Worm (Caenorhabditis elegans) whole organism, L1 larva: ENCODE measurements around the gene Y7A5A.5.

Experiments
- C16A3.4 ChIP-seq: fragments of 150-350 bp; optimal IDR thresholded peaks from 2 replicates; lab custom pipeline; 2014; ENCODE audit warnings: missing biosample characterization, missing genetic modification characterization
- aha-1 ChIP-seq: fragments of 150-350 bp; optimal IDR thresholded peaks from 2 replicates; lab custom pipeline; 2014; ENCODE audit warnings: missing biosample characterization, missing genetic modification characterization
- alr-1 ChIP-seq: fragments of 200-800 bp; sonication (Bioruptor generic); optimal IDR thresholded peaks from 2 replicates; lab custom pipeline; 2018; ENCODE audit warnings: borderline replicate concordance, mild to moderate bottlenecking, missing genetic modification characterization, missing compliant biosample characterization
- blmp-1 ChIP-seq: fragments of 150-350 bp; optimal IDR thresholded peaks from 2 replicates; lab custom pipeline; 2014; ENCODE audit warnings: missing biosample characterization, missing genetic modification characterization
- ceh-82 ChIP-seq, 3 experiments: fragments of 150-350 bp in 1 of 3; sonication (generic microtip) in 2 of 3; optimal IDR thresholded peaks; 2 replicates each; lab custom pipeline; 2014 to 2017; ENCODE audit warnings: missing biosample characterization in 3 of 3, missing genetic modification characterization in 3 of 3
- ceh-88 ChIP-seq: fragments of 200-800 bp; sonication (Bioruptor generic); IDR thresholded peaks from 2 replicates; pipeline ENCODE4 v1.3.6; 2022; ENCODE audit warnings: missing genetic modification characterization, missing compliant biosample characterization
- ces-1 ChIP-seq: fragments of 150-350 bp; optimal IDR thresholded peaks from 2 replicates; lab custom pipeline; 2014; ENCODE audit warnings: missing biosample characterization, missing genetic modification reagents, missing genetic modification characterization
- dsc-1 ChIP-seq: sonication (generic microtip); optimal IDR thresholded peaks from 2 replicates; lab custom pipeline; 2016; ENCODE audit warnings: mild to moderate bottlenecking, missing genetic modification characterization, missing compliant biosample characterization
- efl-1 ChIP-seq, 4 experiments: fragments of 150-350 bp; optimal IDR thresholded peaks in 3 of 4; peaks in 1 of 4; 1 replicate in 1 of 4; 2 replicates in 3 of 4; lab custom pipeline; 2014; ENCODE audit warnings: missing biosample characterization in 2 of 4, missing genetic modification characterization in 2 of 4, missing genetic modification reagents in 2 of 4
- efl-3 ChIP-seq: fragments of 200-800 bp; sonication (Bioruptor generic); optimal IDR thresholded peaks from 2 replicates; lab custom pipeline; 2018; ENCODE audit warnings: mild to moderate bottlenecking, missing genetic modification characterization, missing compliant biosample characterization
- elt-3 ChIP-seq, 6 experiments: fragments of 150-350 bp in 1 of 6; sonication (generic microtip); optimal IDR thresholded peaks; 2 replicates each; lab custom pipeline; 2017 to 2018; ENCODE audit warnings: missing biosample characterization in 6 of 6, missing genetic modification characterization in 6 of 6, inconsistent platforms in 1 of 6
- ets-5 ChIP-seq: fragments of 200-800 bp; sonication (Bioruptor generic); IDR thresholded peaks from 2 replicates; pipeline ENCODE4 v1.3.6; 2022; ENCODE audit warnings: missing genetic modification characterization, missing compliant biosample characterization
- fkh-10 ChIP-seq: sonication (generic microtip); optimal IDR thresholded peaks from 2 replicates; lab custom pipeline; 2017; ENCODE audit warnings: missing biosample characterization, missing genetic modification reagents, missing genetic modification characterization
- fkh-4 ChIP-seq: sonication (generic microtip); optimal IDR thresholded peaks from 2 replicates; lab custom pipeline; 2016; ENCODE audit warnings: missing compliant biosample characterization, missing genetic modification characterization, borderline replicate concordance
- fkh-8 ChIP-seq: sonication (generic microtip); optimal IDR thresholded peaks from 2 replicates; lab custom pipeline; 2016; ENCODE audit warnings: mild to moderate bottlenecking, missing genetic modification characterization, missing compliant biosample characterization
- fos-1 ChIP-seq: fragments of 150-350 bp; optimal IDR thresholded peaks from 2 replicates; lab custom pipeline; 2014; ENCODE audit warnings: missing biosample characterization, missing genetic modification characterization
- grh-1 ChIP-seq: fragments of 200-800 bp; sonication (Bioruptor generic); IDR thresholded peaks from 2 replicates; pipeline ENCODE4 v1.3.6; 2022; ENCODE audit warnings: missing genetic modification reagents, missing genetic modification characterization, missing compliant biosample characterization
- hlh-4 ChIP-seq: sonication (generic microtip); optimal IDR thresholded peaks from 2 replicates; lab custom pipeline; 2016; ENCODE audit warnings: mild to moderate bottlenecking, missing genetic modification characterization, missing compliant biosample characterization
- isw-1 ChIP-seq: fragments of 200-800 bp; sonication (Bioruptor generic); IDR thresholded peaks from 2 replicates; pipeline ENCODE4 v1.3.6; 2022; ENCODE audit warnings: missing genetic modification characterization, missing compliant biosample characterization
- jun-1 ChIP-seq: fragments of 150-350 bp; optimal IDR thresholded peaks from 2 replicates; lab custom pipeline; 2014; ENCODE audit warnings: missing biosample characterization, missing genetic modification reagents, missing genetic modification characterization
- lin-13 ChIP-seq: fragments of 150-350 bp; optimal IDR thresholded peaks from 2 replicates; lab custom pipeline; 2014; ENCODE audit warnings: missing biosample characterization, missing genetic modification reagents, missing genetic modification characterization
- lin-14 ChIP-seq: fragments of 200-800 bp; sonication (Bioruptor generic); optimal IDR thresholded peaks from 2 replicates; lab custom pipeline; 2018; ENCODE audit warnings: mild to moderate bottlenecking, missing genetic modification characterization, moderate library complexity, missing compliant biosample characterization
- lin-39 ChIP-seq: fragments of 150-350 bp; optimal IDR thresholded peaks from 2 replicates; lab custom pipeline; 2014; ENCODE audit warnings: missing biosample characterization, missing genetic modification reagents, missing genetic modification characterization
- mdl-1 ChIP-seq, 2 experiments: fragments of 150-350 bp; optimal IDR thresholded peaks; 2 replicates each; lab custom pipeline; 2014 to 2017; ENCODE audit warnings: missing biosample characterization in 2 of 2, missing genetic modification characterization in 2 of 2, inconsistent platforms in 1 of 2
- mef-2 ChIP-seq: fragments of 150-350 bp; optimal IDR thresholded peaks from 2 replicates; lab custom pipeline; 2014; ENCODE audit warnings: missing biosample characterization, missing genetic modification characterization
- mep-1 ChIP-seq: fragments of 150-350 bp; optimal IDR thresholded peaks from 2 replicates; lab custom pipeline; 2014; ENCODE audit warnings: missing biosample characterization, missing genetic modification characterization
- nhr-19 ChIP-seq: fragments of 200-800 bp; sonication (Bioruptor generic); conservative IDR thresholded peaks from 2 replicates; pipeline ENCODE4 v1.3.6; 2022; ENCODE audit warnings: missing genetic modification characterization, missing compliant biosample characterization
- nhr-28 ChIP-seq: fragments of 150-350 bp; optimal IDR thresholded peaks from 2 replicates; lab custom pipeline; 2014; ENCODE audit warnings: missing biosample characterization, missing genetic modification characterization
- nhr-47 ChIP-seq: sonication (generic microtip); optimal IDR thresholded peaks from 2 replicates; lab custom pipeline; 2016; ENCODE audit warnings: mild to moderate bottlenecking, missing genetic modification characterization, moderate library complexity, missing compliant biosample characterization
- nhr-71 ChIP-seq: sonication (generic microtip); optimal IDR thresholded peaks from 2 replicates; lab custom pipeline; 2016; ENCODE audit warnings: mild to moderate bottlenecking, missing genetic modification characterization, moderate library complexity, missing compliant biosample characterization
- nhr-76 ChIP-seq: sonication (generic microtip); optimal IDR thresholded peaks from 2 replicates; lab custom pipeline; 2017; ENCODE audit warnings: missing biosample characterization, missing genetic modification characterization
- nhr-85 ChIP-seq: sonication (generic microtip); peaks from one replicate; lab custom pipeline; 2016; ENCODE audit warnings: missing genetic modification characterization, inconsistent platforms, missing compliant biosample characterization
- pqm-1 ChIP-seq: sonication (generic microtip); optimal IDR thresholded peaks from 3 replicates; lab custom pipeline; 2017; ENCODE audit warnings: missing biosample characterization, missing genetic modification characterization
- rnt-1 ChIP-seq: sonication (generic microtip); optimal IDR thresholded peaks from 2 replicates; lab custom pipeline; 2016; ENCODE audit warnings: mild to moderate bottlenecking, missing genetic modification characterization, moderate library complexity, missing compliant biosample characterization
- skn-1 ChIP-seq: fragments of 150-350 bp; optimal IDR thresholded peaks from 2 replicates; lab custom pipeline; 2014; ENCODE audit warnings: missing biosample characterization, missing genetic modification characterization
- snu-23 ChIP-seq: sonication (generic microtip); optimal IDR thresholded peaks from 2 replicates; lab custom pipeline; 2016; ENCODE audit warnings: missing genetic modification characterization, missing compliant biosample characterization
- sup-37 ChIP-seq: fragments of 200-800 bp; sonication (Bioruptor generic); optimal IDR thresholded peaks from 2 replicates; lab custom pipeline; 2018; ENCODE audit warnings: mild to moderate bottlenecking, missing genetic modification characterization, missing compliant biosample characterization
- swsn-7 ChIP-seq: sonication (generic microtip); optimal IDR thresholded peaks from 2 replicates; lab custom pipeline; 2016; ENCODE audit warnings: missing genetic modification characterization, missing compliant biosample characterization
- tlp-1 ChIP-seq: fragments of 150-350 bp; optimal IDR thresholded peaks from 2 replicates; lab custom pipeline; 2014; ENCODE audit warnings: missing biosample characterization, missing genetic modification characterization
- unc-130 ChIP-seq: fragments of 150-350 bp; optimal IDR thresholded peaks from 2 replicates; lab custom pipeline; 2017; ENCODE audit warnings: missing biosample characterization, missing genetic modification characterization, inconsistent platforms
- unc-62 ChIP-seq: fragments of 150-350 bp; optimal IDR thresholded peaks from 2 replicates; lab custom pipeline; 2014; ENCODE audit warnings: missing biosample characterization, missing genetic modification reagents, missing genetic modification characterization
- unc-86 ChIP-seq: sonication (generic microtip); optimal IDR thresholded peaks from 2 replicates; lab custom pipeline; 2016; ENCODE audit warnings: missing genetic modification characterization, missing compliant biosample characterization
- vab-15 ChIP-seq: sonication (generic microtip); optimal IDR thresholded peaks from 2 replicates; lab custom pipeline; 2017; ENCODE audit warnings: missing genotype, mild to moderate bottlenecking, missing genetic modification characterization, missing compliant biosample characterization
- xbp-1 ChIP-seq: sonication (generic microtip); optimal IDR thresholded peaks from 2 replicates; lab custom pipeline; 2016; ENCODE audit warnings: missing genetic modification characterization, missing compliant biosample characterization
- zip-4 ChIP-seq: fragments of 200-800 bp; sonication (Bioruptor generic); optimal IDR thresholded peaks from 2 replicates; lab custom pipeline; 2018; ENCODE audit warnings: mild to moderate bottlenecking, missing genetic modification characterization, moderate library complexity, missing compliant biosample characterization
- ztf-11 ChIP-seq, 2 experiments: sonication (generic microtip); optimal IDR thresholded peaks; 2 replicates each; lab custom pipeline; 2016 to 2017; ENCODE audit warnings: missing genetic modification characterization in 2 of 2, missing biosample characterization in 1 of 2, missing compliant biosample characterization in 1 of 2

The Y7A5A.5 gene

DNA sequence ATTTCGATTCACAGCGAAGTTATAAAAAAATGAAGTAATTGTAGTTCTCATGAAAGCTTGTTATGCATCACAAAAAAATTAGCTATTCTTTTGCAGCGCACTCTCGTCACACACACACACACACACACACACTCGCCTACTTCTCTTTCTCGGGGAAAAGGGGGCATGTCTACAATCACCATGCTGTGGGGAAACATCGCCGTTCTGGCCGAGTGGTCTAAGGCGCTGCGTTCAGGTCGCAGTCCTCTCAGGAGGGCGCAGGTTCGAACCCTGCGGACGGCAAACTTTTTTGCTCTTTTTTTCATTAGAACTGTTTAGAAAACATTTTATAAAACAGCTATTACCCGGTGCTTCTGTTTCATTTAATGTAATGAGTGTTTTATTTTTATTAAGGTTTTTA, 44.8 kb downstream of the Y7A5A.5 start (continued):
- TF ChIP-seq hlh-4 (tag; lab: Kevin White, UChicago) (no peak), mdl-1 (tag; optimal IDR thresholded peaks at IDR 0.05; lab: Kevin White, UChicago) (peak in 1 of 2 experiments; percentile 51), fos-1 (tag; lab: Kevin White, UChicago) (no peak), pqm-1 (tag; lab: Kevin White, UChicago) (no peak), nhr-28 (tag; lab: Kevin White, UChicago) (no peak), xbp-1 (tag; lab: Kevin White, UChicago) (peak; percentile 49), lin-14 (peak; percentile 77), lin-13 (GFP tag; lab: Kevin White, UChicago) (peak; percentile 22), unc-86 (tag; lab: Kevin White, UChicago) (peak; percentile 66), nhr-71 (tag; lab: Kevin White, UChicago) (peak; percentile 68), dsc-1 (peak; percentile 32), efl-3 (GFP tag; lab: Kevin White, UChicago) (no peak), vab-15 (tag; lab: Kevin White, UChicago) (no peak), jun-1 (tag; lab: Kevin White, UChicago) (peak; percentile 36), fkh-8 (peak; percentile 70), fkh-4 (no peak), ets-5 (GFP tag; lab: Robert Waterston, UW) (no peak), lin-39 (tag; lab: Kevin White, UChicago) (no peak), tlp-1 (tag; lab: Kevin White, UChicago) (no peak), skn-1 (tag; lab: Kevin White, UChicago) (peak; percentile 32), rnt-1 (tag; lab: Kevin White, UChicago) (peak; percentile 76), aha-1 (tag; lab: Kevin White, UChicago) (no peak), ces-1 (GFP tag; lab: Kevin White, UChicago) (no peak), zip-4 (peak; percentile 25), unc-130 (tag; lab: Kevin White, UChicago) (no peak), nhr-85 (tag; lab: Kevin White, UChicago) (peak; percentile 65), fkh-10 (GFP tag; lab: Kevin White, UChicago) (peak; percentile 36), swsn-7 (peak; percentile 55), mep-1 (tag; lab: Kevin White, UChicago) (peak; percentile 47), mef-2 (tag; lab: Kevin White, UChicago) (no peak), sup-37 (GFP tag; lab: Kevin White, UChicago) (no peak), elt-3 (tag; optimal IDR thresholded peaks at IDR 0.05; lab: Kevin White, UChicago) (no peak), alr-1 (tag; lab: Kevin White, UChicago) (no peak), unc-62 (GFP tag; lab: Kevin White, UChicago) (no peak), C16A3.4 (tag; lab: Kevin White, UChicago) (peak; percentile 50), blmp-1 (tag; lab: Kevin White, UChicago) (no peak), ceh-88 (GFP tag; lab: Robert Waterston, UW) (no peak), grh-1 (no peak), nhr-19 (GFP tag; lab: Robert Waterston, UW) (peak; percentile 63)
- TF ChIP-seq, all 84 proteins: peak for 40

DNA sequence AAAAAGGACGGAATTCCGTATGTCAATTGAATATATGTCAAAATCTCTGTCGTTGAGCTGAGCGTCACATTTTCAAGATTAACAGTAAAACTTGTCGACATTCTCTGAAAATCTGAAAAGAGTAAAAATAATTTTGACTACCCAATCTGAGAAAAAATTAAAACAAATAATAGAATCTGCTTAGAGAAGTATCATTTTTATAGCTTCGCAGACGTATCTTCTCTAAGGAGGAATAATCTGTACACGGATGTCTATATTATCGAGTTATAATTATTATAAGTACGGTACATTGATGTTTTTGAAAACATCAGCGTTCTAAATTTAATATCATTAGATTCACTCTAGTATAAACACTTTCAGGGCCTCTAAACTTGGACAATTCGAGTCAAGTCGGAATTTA, 46.1 kb downstream of the Y7A5A.5 start, which contains the start of gene srg-64:
Gene srg-64, minus strand, starts transcription at position 101 of the 400 bp plus-strand sequence.
- TF ChIP-seq nhr-28 (tag; lab: Kevin White, UChicago) (no peak), ztf-11 (tag; optimal IDR thresholded peaks at IDR 0.05; lab: Kevin White, UChicago) (no peak), C16A3.4 (tag; lab: Kevin White, UChicago) (no peak), ceh-82 (tag; optimal IDR thresholded peaks at IDR 0.05; lab: Kevin White, UChicago) (no peak), fos-1 (tag; lab: Kevin White, UChicago) (no peak), snu-23 (no peak), nhr-47 (tag; lab: Kevin White, UChicago) (no peak), ceh-88 (GFP tag; lab: Robert Waterston, UW) (no peak), efl-1 (optimal IDR thresholded peaks at IDR 0.05; lab: Kevin White, UChicago) (no peak), efl-1 (GFP tag; optimal IDR thresholded peaks at IDR 0.05 in 1 of 2; lab: Kevin White, UChicago) (no peak), nhr-76 (no peak), dsc-1 (no peak), isw-1 (GFP tag; lab: Robert Waterston, UW) (no peak), fkh-4 (no peak)
